Fruit fly (Drosophila melanogaster): ENCODE measurements around the gene cyr.
A peak's percentile ranks its signal among the peaks of the same experiment; 100 is the strongest.

dm6 chrX:8142067-8142462 is 6.6 kb upstream of the cyr start, which contains the start of gene Smox:
- no peak for TF ChIP-seq CG15336 (GFP tag; IDR thresholded peaks at IDR 0.05)
- no peak for TF ChIP-seq Eip93F (GFP tag; optimal IDR thresholded peaks at IDR 0.05)
- no peak for TF ChIP-seq Hr39 (GFP tag; optimal IDR thresholded peaks at IDR 0.05)
- no peak for TF ChIP-seq Met (GFP tag; optimal IDR thresholded peaks at IDR 0.05)
- no peak for TF ChIP-seq achi (GFP tag; optimal IDR thresholded peaks at IDR 0.05)
- TF ChIP-seq dac (GFP tag; optimal IDR thresholded peaks at IDR 0.05), result no peak
- TF ChIP-seq CG8119 (GFP tag; IDR thresholded peaks at IDR 0.05), result no peak
- TF ChIP-seq Eip78C (GFP tag), result peak; percentile 50
- no peak for TF ChIP-seq Blimp-1 (GFP tag; optimal IDR thresholded peaks at IDR 0.05)
- no peak for TF ChIP-seq CG16779 (tag; optimal IDR thresholded peaks at IDR 0.05)
- TF ChIP-seq Gug (GFP tag; IDR thresholded peaks at IDR 0.05), result no peak
- TF ChIP-seq dsx (GFP tag; optimal IDR thresholded peaks at IDR 0.05; ENCODE audit: poor library complexity, severe bottlenecking), result no peak
- no peak for TF ChIP-seq cyc (GFP tag; optimal IDR thresholded peaks at IDR 0.05)

All from whole organism, prepupa.